Fruit fly (Drosophila melanogaster) whole organism, pupa: Measurements from ENCODE around the gene NTPase.

Experiments used
- CG12605 ChIP-seq: fragments of 200-800 bp; sonication (Bioruptor generic); IDR thresholded peaks from 2 replicates; pipeline ENCODE4 v1.3.6; 2022; ENCODE audit warnings: missing biosample characterization, missing genetic modification characterization
- CG13204 ChIP-seq: fragments of 200-800 bp; sonication (Bioruptor generic); optimal IDR thresholded peaks from 2 replicates; lab custom pipeline; 2018; ENCODE audit warnings: missing biosample characterization, mild to moderate bottlenecking, missing genetic modification characterization, moderate library complexity
- CG14655 ChIP-seq: fragments of 200-800 bp; sonication (Bioruptor generic); optimal IDR thresholded peaks from 3 replicates; lab custom pipeline; 2017; ENCODE audit warnings: mild to moderate bottlenecking, missing biosample characterization, missing genetic modification reagents, missing genetic modification characterization
- CG15710 ChIP-seq: fragments of 200-800 bp; sonication (Bioruptor generic); optimal IDR thresholded peaks from 2 replicates; lab custom pipeline; 2018; ENCODE audit warnings: missing biosample characterization, mild to moderate bottlenecking, missing genetic modification characterization, moderate library complexity
- CG17806 ChIP-seq: fragments of 200-800 bp; sonication (Bioruptor generic); optimal IDR thresholded peaks from 2 replicates; lab custom pipeline; 2018; ENCODE audit warnings: missing biosample characterization, mild to moderate bottlenecking, missing genetic modification characterization, moderate library complexity
- CG32121 ChIP-seq: fragments of 200-800 bp; sonication (Bioruptor generic); IDR thresholded peaks from 2 replicates; pipeline ENCODE4 v1.3.6; 2022; ENCODE audit warnings: missing biosample characterization, missing genetic modification characterization
- CG34367 ChIP-seq: fragments of 200-800 bp; sonication (Bioruptor generic); optimal IDR thresholded peaks from 2 replicates; lab custom pipeline; 2018; ENCODE audit warnings: missing biosample characterization, mild to moderate bottlenecking, missing genetic modification characterization
- CG4496 ChIP-seq: fragments of 200-800 bp; sonication (Bioruptor generic); IDR thresholded peaks from 3 replicates; pipeline ENCODE4 v1.3.6; 2022; ENCODE audit warnings: missing biosample characterization, missing genetic modification characterization
- CG9948 ChIP-seq: fragments of 200-800 bp; sonication (Bioruptor generic); optimal IDR thresholded peaks from 2 replicates; lab custom pipeline; 2018; ENCODE audit warnings: missing biosample characterization, mild to moderate bottlenecking, missing genetic modification characterization, moderate library complexity
- D1 ChIP-seq: fragments of 200-800 bp; sonication (Bioruptor generic); optimal IDR thresholded peaks from 2 replicates; lab custom pipeline; 2018; ENCODE audit warnings: missing biosample characterization, mild to moderate bottlenecking, missing genetic modification characterization, moderate library complexity
- EcR ChIP-seq: fragments of 200-800 bp; sonication (Bioruptor generic); optimal IDR thresholded peaks from 3 replicates; lab custom pipeline; 2019; ENCODE audit warnings: missing biosample characterization, missing genetic modification characterization, mild to moderate bottlenecking, moderate library complexity, missing genetic modification reagents
- Ets98B ChIP-seq: fragments of 200-800 bp; sonication (Bioruptor generic); IDR thresholded peaks from 2 replicates; pipeline ENCODE4 v1.3.6; 2022; ENCODE audit warnings: missing biosample characterization, missing genetic modification characterization
- Pif1A ChIP-seq: fragments of 200-800 bp; sonication (Bioruptor generic); optimal IDR thresholded peaks from 3 replicates; lab custom pipeline; 2016; ENCODE audit warnings: missing biosample characterization, missing genetic modification characterization
- Pif1B ChIP-seq: fragments of 200-800 bp; sonication (Bioruptor generic); optimal IDR thresholded peaks from 3 replicates; lab custom pipeline; 2016; ENCODE audit warnings: missing biosample characterization, missing genetic modification characterization
- Snoo ChIP-seq: fragments of 200-800 bp; sonication (Bioruptor generic); optimal IDR thresholded peaks from 3 replicates; lab custom pipeline; 2017; ENCODE audit warnings: missing biosample characterization, mild to moderate bottlenecking, missing genetic modification characterization, inconsistent platforms
- fd96Ca ChIP-seq: fragments of 200-800 bp; sonication (Bioruptor generic); IDR thresholded peaks from 3 replicates; pipeline ENCODE4 v1.3.6; 2022; ENCODE audit warnings: missing biosample characterization, missing genetic modification characterization
- gl ChIP-seq: fragments of 200-800 bp; sonication (Bioruptor generic); optimal IDR thresholded peaks from 2 replicates; lab custom pipeline; 2018; ENCODE audit warnings: missing biosample characterization, mild to moderate bottlenecking, missing genetic modification characterization
- rn ChIP-seq: fragments of 200-800 bp; sonication (Bioruptor generic); IDR thresholded peaks from 2 replicates; pipeline ENCODE4 v1.3.6; 2022; ENCODE audit warnings: missing biosample characterization, missing genetic modification characterization

Gene NTPase

dm6 chr2L:2837742-2838461 lies 47.7 kb downstream of the NTPase start, which contains the start of the genes CG3119 and Cpr23B:
Gene CG3119 (minus strand): TSS chr2L:2837833.
Gene Cpr23B (plus strand): TSS chr2L:2838411.
- TF ChIP-seq Pif1B (GFP tag; lab: Kevin White, UChicago) = no peak
- TF ChIP-seq CG32121 (GFP tag; lab: Robert Waterston, UW) = no peak
- no peak for TF ChIP-seq CG4496 (GFP tag; lab: Robert Waterston, UW)
- no peak for TF ChIP-seq D1
- no peak for TF ChIP-seq rn (GFP tag; lab: Robert Waterston, UW)
- no peak for TF ChIP-seq CG15710 (tag; lab: Kevin White, UChicago)
- no peak for TF ChIP-seq fd96Ca (GFP tag; lab: Robert Waterston, UW)
- no peak for TF ChIP-seq CG9948
- TF ChIP-seq gl = no peak
- no peak for TF ChIP-seq CG12605
- TF ChIP-seq CG34367 = no peak
- TF ChIP-seq CG14655 = no peak
- no peak for TF ChIP-seq Ets98B (GFP tag; lab: Robert Waterston, UW)
- TF ChIP-seq CG13204 = no peak
- no peak for TF ChIP-seq Pif1A (GFP tag; lab: Kevin White, UChicago)
- no peak for TF ChIP-seq EcR (GFP tag; lab: Kevin White, UChicago)
- no peak for TF ChIP-seq CG17806 (tag; lab: Kevin White, UChicago)
- TF ChIP-seq Snoo (tag; lab: Kevin White, UChicago) = no peak
- TF ChIP-seq, all 21 proteins: peak for 0
